Fruit fly (Drosophila melanogaster): ENCODE data around the gene alpha4GT1.

Gene alpha4GT1

dm6 chr2L:3057951-3058771, 35.2 kb upstream of the alpha4GT1 start (continued):
- TF ChIP-seq vnd (GFP tag; IDR thresholded peaks at IDR 0.05; ENCODE audit: partially characterized antibody) (0 out of 3 replicates have a peak, but pooled peaks have one; percentile 19), Nf-YC (tag; optimal IDR thresholded peaks at IDR 0.05) (no peak), CG17802 (tag; optimal IDR thresholded peaks at IDR 0.05) (no peak), insv (GFP tag; optimal IDR thresholded peaks at IDR 0.05) (no peak), sd (tag; optimal IDR thresholded peaks at IDR 0.05) (peak; percentile 75), Vsx1 (GFP tag; optimal IDR thresholded peaks at IDR 0.05) (peak; percentile 98), Jarid2 (GFP tag; optimal IDR thresholded peaks at IDR 0.05) (no peak), kni (GFP tag; optimal IDR thresholded peaks at IDR 0.05) (peak; percentile 58), CG2875 (GFP tag; optimal IDR thresholded peaks at IDR 0.05) (no peak), Eip74EF (GFP tag; optimal IDR thresholded peaks at IDR 0.05) (peak in 1 of 2 experiments; percentile 50), CG10431 (GFP tag; optimal IDR thresholded peaks at IDR 0.05) (no peak), ro (GFP tag; IDR thresholded peaks at IDR 0.05) (no peak), lab (GFP tag; optimal IDR thresholded peaks at IDR 0.05) (peak; percentile 76), CG18599 (GFP tag; optimal IDR thresholded peaks at IDR 0.05) (peak; percentile 59), Dek (tag; optimal IDR thresholded peaks at IDR 0.05) (peak; percentile 16), ham (GFP tag; IDR thresholded peaks at IDR 0.05) (no peak), ash1 (GFP tag; optimal IDR thresholded peaks at IDR 0.05) (peak; percentile 4), HHEX (GFP tag; optimal IDR thresholded peaks at IDR 0.05) (peak; percentile 33), HmgZ (tag; optimal IDR thresholded peaks at IDR 0.05) (peak; percentile 40), CG18011 (GFP tag; optimal IDR thresholded peaks at IDR 0.05) (no peak), CG17328 (GFP tag; IDR thresholded peaks at IDR 0.05) (no peak), GATAe (GFP tag; conservative IDR thresholded peaks at IDR 0.05) (peak; percentile 71), Hr78 (GFP tag; optimal IDR thresholded peaks at IDR 0.05) (peak in 1 of 2 experiments; percentile 40), CG9932 (GFP tag; IDR thresholded peaks at IDR 0.05) (0 out of 2 replicates have a peak, but pooled peaks have one; percentile 22), kay (GFP tag; optimal IDR thresholded peaks at IDR 0.05) (peak; percentile 41), CG14860 (GFP tag; IDR thresholded peaks at IDR 0.05; ENCODE audit: partially characterized antibody) (no peak), CG10543 (GFP tag; optimal IDR thresholded peaks at IDR 0.05) (peak; percentile 61), vfl (GFP tag; optimal IDR thresholded peaks at IDR 0.05) (no peak), lbe (GFP tag; optimal IDR thresholded peaks at IDR 0.05) (no peak), ftz-f1 (GFP tag; optimal IDR thresholded peaks at IDR 0.05) (peak; percentile 78), chif (GFP tag; optimal IDR thresholded peaks at IDR 0.05) (peak in 1 of 2 experiments; percentile 13), chm (GFP tag; IDR thresholded peaks at IDR 0.05) (no peak), danr (GFP tag; IDR thresholded peaks at IDR 0.05) (no peak), Adf1 (GFP tag; IDR thresholded peaks at IDR 0.05) (peak; percentile 25; the same call in 1 of the 2 replicates), sima (GFP tag; optimal IDR thresholded peaks at IDR 0.05) (no peak), Fer1 (GFP tag; optimal IDR thresholded peaks at IDR 0.05) (peak; percentile 28), CG8290 (GFP tag; optimal IDR thresholded peaks at IDR 0.05) (no peak), CG8290 (tag; optimal IDR thresholded peaks at IDR 0.05) (peak in 1 of 2 experiments; percentile 18), CG15696 (tag; optimal IDR thresholded peaks at IDR 0.05) (peak; percentile 2), exex (tag; optimal IDR thresholded peaks at IDR 0.05) (peak; percentile 97), CG34376 (GFP tag; optimal IDR thresholded peaks at IDR 0.05) (peak; percentile 94), Med (GFP tag) (peak; percentile 58), aop (GFP tag; IDR thresholded peaks at IDR 0.05) (no peak), pnt (GFP tag; optimal IDR thresholded peaks at IDR 0.05) (no peak), CG8089 (GFP tag; optimal IDR thresholded peaks at IDR 0.05) (no peak), cg (GFP tag; optimal IDR thresholded peaks at IDR 0.05) (peak; percentile 41), NFAT (GFP tag; IDR thresholded peaks at IDR 0.05) (peak; percentile 44; the same call in 1 of the 2 replicates), az2 (GFP tag; optimal IDR thresholded peaks at IDR 0.05) (no peak)

Measured in whole organism, embryonic.